Worm (Caenorhabditis elegans) whole organism, L4/young adult: Measurements from ENCODE around the gene C35B1.5.

Experiments used
- W03F9.2 ChIP-seq: fragments of 150-350 bp; optimal IDR thresholded peaks from 2 replicates; lab custom pipeline; 2014; ENCODE audit warnings: missing biosample characterization, missing genetic modification characterization
- dao-5 ChIP-seq: sonication (generic microtip); optimal IDR thresholded peaks from 2 replicates; lab custom pipeline; 2016; ENCODE audit warnings: missing genotype, missing genetic modification characterization, moderate library complexity, missing compliant biosample characterization
- him-1 ChIP-seq: sonication (generic microtip); optimal IDR thresholded peaks from 2 replicates; lab custom pipeline; 2016; ENCODE audit warnings: missing genotype, missing genetic modification reagents, missing genetic modification characterization, missing compliant biosample characterization

The C35B1.5 gene

DNA sequence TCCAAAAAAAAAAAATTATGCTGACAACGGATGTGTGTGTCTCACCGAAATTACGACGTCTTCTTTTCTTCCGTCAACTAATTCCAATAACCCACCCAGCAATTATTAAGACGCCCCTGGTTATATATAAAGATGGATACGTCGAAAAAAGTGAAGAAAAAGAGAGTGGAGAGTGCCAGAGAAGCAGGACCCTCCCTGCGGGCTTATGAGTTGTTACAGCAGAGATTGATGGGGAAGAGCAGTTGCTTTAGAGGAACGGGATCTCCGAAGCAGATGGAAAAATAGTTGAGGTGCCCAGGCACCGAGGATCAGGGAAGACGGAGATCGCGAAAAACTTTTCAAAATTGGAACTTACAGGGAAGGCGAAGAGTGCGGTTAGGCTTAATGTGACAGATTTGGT is 28.7 kb downstream of the C35B1.5 start:
- no peak for TF ChIP-seq W03F9.2
- TF ChIP-seq him-1 (tag; lab: Kevin White, UChicago) = no peak
- TF ChIP-seq dao-5 (tag; lab: Kevin White, UChicago) = no peak

DNA sequence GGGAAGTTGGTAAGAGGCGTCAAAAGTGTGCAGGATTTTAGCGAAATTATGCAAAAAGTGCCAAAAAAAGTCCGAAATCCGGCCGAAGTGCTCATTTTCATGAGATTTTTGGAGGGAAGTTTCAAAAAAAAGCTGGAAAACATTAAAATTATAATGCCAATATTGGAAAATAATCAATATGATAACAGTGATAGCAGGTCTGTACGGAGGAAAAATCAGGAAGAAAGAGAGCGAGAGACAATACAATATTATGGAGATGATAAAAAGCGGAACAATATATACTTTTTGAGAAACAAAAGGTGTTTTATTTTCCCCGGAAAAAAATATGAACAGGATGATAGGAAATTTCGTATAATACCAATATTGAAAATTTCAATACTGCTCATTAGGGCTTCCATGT is 30.6 kb downstream of the C35B1.5 start:
- TF ChIP-seq him-1 (tag; lab: Kevin White, UChicago) (no peak), W03F9.2 (no peak)

DNA sequence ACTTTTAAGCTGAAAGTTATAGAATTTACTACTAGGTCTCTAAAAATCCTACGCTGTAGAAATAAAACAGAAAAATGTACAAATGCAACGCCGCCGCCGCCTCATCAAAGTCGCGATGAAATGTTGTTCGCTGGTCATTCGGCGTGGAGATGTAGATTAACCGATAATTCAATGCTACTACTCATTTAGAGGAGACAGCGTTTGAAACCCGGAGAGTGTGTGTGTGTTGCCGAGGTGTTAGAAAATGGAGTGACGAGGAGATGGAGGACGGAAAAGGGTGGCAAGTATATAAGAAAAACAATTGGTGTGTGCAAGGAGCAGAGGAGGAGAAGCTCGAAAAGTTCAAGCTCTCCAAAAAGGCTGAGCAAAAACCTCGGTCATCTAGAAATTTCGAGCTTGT is 31.7 kb downstream of the C35B1.5 start:
- TF ChIP-seq dao-5 (tag; lab: Kevin White, UChicago) = no peak
- no peak for TF ChIP-seq W03F9.2
- no peak for TF ChIP-seq him-1 (tag; lab: Kevin White, UChicago)

DNA sequence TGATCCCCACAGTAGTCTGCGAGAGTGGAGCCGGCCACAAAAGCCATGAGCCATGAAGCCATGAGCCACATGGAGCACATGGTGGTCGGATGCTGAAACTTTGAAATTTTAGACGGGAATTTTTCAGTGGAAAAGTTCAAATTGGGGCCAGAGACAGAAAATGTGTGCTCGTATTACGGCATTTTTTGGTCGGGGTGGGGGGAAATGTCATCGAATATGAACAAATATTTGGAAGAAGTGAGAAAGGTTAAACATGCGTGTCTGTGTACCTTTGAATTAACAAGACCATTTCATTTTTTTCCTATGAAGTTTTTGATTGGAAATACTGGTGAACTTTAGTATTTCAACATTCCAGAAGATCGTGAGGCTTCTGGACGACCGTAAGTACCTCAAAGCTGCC is 32.5 kb downstream of the C35B1.5 start, which contains the start of gene wrt-5:
wrt-5 (minus strand) TSS at position 101 of the 400 bp plus-strand sequence.
- no peak for TF ChIP-seq him-1 (tag; lab: Kevin White, UChicago)
- TF ChIP-seq W03F9.2 = no peak
- no peak for TF ChIP-seq dao-5 (tag; lab: Kevin White, UChicago)

DNA sequence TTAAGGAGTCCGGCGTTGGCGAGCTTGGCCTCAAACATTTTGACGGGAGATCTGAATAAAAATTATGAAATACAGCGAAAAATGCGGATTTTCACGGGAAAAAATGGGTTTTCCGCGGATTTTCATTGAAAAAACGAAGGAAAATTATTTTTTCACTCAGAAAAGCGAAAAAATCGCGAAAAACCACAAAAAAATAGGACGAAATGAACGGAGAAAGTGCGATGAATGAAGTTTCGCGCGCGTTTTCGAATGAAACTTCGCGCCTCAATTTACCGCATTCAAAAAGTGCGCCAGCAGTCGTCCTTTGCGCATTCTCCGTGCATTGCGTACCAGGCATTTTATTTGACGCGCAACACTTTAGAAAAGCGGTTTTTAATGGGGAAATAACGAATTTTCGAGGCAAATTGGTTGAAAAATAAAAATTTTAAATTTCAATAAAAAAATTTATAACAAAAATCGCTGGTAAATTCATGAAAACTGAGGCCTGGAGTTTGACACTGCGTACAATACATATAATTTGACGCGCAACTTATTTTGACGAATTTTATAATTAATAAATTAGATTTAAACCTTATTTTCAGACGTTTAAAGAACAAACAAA is 34.5 kb downstream of the C35B1.5 start, which contains the start of gene pcn-1:
pcn-1 (minus strand) TSS at position 51 of the 601 bp plus-strand sequence.
- peak; percentile 3 for TF ChIP-seq dao-5 (tag; lab: Kevin White, UChicago)
- TF ChIP-seq him-1 (tag; lab: Kevin White, UChicago) = peak; percentile 91
- peak; percentile 95 for TF ChIP-seq W03F9.2

DNA sequence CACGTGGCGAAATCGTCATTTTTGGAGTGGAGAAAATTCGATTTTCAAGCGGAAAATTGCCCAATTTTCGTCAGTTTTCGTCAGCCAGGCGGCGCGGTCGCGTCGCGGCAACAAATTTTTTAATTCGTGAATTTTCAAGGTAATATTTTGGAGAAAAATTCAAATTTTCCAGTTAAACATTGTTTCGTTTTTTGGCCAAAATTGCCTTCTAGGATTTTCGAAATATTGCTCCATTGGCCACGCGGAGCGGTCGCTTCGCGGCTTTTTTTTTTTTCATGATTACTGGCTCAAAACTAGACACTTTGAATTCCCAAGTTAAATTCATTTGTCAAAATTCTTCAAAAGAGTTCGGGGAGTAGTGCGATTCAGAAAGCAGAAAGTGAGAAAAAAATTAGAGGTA is 36.4 kb downstream of the C35B1.5 start:
- TF ChIP-seq him-1 (tag; lab: Kevin White, UChicago) = no peak
- no peak for TF ChIP-seq dao-5 (tag; lab: Kevin White, UChicago)
- no peak for TF ChIP-seq W03F9.2

DNA sequence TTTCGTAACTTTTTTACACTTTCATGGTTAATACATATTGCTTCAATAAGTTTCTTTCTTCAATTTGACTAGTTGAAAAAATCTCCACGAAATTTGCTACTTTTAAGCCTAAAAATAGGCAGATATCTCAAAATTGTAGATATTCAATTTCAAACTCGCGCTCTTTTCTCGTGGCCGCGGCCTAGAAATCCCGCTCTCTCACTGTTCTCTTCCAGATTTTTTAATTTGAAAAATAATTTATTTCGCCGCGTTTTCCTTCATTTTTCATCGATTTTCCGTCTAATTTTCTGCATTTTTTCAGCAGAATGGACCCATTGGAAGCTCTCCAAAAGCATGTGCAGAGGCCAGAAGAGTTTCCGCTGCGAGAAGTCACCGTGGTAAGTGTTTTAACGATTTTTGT is 41.7 kb downstream of the C35B1.5 start, which contains the start of gene cdc-73:
cdc-73 (plus strand) TSS at position 302 of the 400 bp plus-strand sequence.
- TF ChIP-seq W03F9.2 (peak; percentile 44), him-1 (tag; lab: Kevin White, UChicago) (no peak), dao-5 (tag; lab: Kevin White, UChicago) (no peak)

DNA sequence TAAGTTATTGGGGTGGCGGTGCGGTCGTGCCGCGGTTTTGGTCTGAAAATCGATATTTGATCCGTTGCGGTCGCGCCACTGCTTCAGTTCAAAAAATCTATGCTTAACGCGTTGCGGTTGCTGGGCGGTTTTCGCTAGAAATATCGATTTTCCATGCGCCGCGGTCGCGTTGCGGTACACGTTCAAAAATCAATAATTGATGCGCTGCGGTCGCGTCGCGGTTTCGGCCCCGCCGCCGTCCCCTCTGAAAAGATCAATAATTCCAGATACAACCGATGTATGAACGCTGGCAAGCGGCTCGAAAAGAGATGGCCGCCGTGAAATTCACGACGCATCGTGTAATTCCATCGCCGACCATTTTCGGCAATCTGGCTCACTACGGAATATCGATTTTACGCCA is 43.0 kb downstream of the C35B1.5 start:
- TF ChIP-seq dao-5 (tag; lab: Kevin White, UChicago) = no peak
- no peak for TF ChIP-seq W03F9.2
- no peak for TF ChIP-seq him-1 (tag; lab: Kevin White, UChicago)

DNA sequence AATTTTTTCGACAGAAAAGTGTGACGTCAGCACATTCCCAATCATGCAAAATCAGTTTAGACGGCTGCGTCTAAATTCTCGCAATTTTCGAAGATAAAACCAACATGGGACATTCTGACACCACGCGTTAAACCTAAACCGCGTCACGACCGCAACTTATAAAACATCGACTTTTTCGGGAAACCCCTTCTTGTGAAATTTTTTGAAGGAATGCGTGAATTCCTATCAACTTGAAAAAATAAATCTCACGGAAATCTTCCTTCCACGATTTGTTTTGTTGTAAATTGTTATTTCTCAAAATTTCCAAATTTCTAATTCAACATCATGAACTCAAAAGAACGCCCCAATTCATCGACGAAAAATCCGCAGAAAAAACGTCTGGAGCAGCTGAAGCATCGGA is 44.0 kb downstream of the C35B1.5 start, which contains the start of gene F35F11.2:
F35F11.2 (plus strand) TSS at position 301 of the 400 bp plus-strand sequence.
- TF ChIP-seq W03F9.2 (no peak), dao-5 (tag; lab: Kevin White, UChicago) (no peak), him-1 (tag; lab: Kevin White, UChicago) (no peak)

DNA sequence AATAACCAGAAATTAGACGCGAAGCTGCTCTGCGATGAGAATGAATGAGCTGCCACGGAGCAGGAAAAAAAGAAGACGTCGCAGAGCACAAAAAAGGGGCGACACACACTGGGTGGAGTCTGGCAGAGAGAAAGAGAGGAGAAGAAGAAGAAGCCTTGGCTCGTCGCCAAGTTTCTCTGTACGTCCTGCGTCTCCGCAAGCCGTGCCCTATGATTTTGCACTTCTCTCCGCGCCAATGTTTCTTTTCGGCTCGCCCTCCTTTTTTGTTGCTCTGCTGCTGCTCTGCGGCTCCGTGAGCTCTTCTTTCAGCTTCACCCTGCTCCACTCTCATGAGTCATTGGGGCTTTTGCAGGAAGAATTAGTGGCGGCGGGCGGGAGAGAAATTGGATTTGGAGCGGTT is 49.1 kb downstream of the C35B1.5 start, which contains the start of gene hlh-30:
hlh-30 (minus strand) TSS at position 69 of the 400 bp plus-strand sequence.
- TF ChIP-seq W03F9.2 = no peak
- peak; percentile 90 for TF ChIP-seq him-1 (tag; lab: Kevin White, UChicago)
